Worm (Caenorhabditis elegans) whole organism, L2 larva: ENCODE measurements around the gene cld-1.

Experiments
- lin-13 ChIP-seq: fragments of 150-350 bp; optimal IDR thresholded peaks from 2 replicates; lab custom pipeline; 2014; ENCODE audit warnings: missing biosample characterization, missing genetic modification reagents, missing genetic modification characterization
- nhr-21 ChIP-seq: fragments of 150-350 bp; optimal IDR thresholded peaks from 2 replicates; lab custom pipeline; 2014; ENCODE audit warnings: missing biosample characterization, missing genetic modification characterization

DNA sequence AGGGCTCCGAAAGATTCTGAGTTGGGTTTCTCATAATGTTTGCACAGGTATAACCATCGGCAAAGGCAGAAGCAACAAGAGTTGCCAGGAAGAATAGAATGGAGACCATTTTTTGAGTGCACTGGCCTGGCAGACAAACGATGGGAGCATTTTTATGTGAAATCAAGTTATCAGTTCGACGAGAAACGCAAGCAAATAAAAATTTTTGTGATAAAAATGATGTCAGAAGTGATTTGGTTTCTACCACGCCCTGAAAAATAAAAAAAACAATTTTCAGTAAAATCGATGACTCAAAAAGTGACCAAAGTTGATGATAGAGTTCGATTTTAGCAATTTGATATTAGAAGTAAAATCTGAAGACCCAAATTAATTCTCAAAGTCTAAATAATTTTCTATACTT is 26.2 kb downstream of the cld-1 start, which contains the start of gene K08D8.4:
- TF ChIP-seq lin-13: no peak
- no peak for TF ChIP-seq nhr-21
